Worm (Caenorhabditis elegans) whole organism, young adult: ENCODE measurements around the gene R09F10.1.
"Not testable (repeated sequence)": the region's sequence is repeated elsewhere in the genome, so short reads cannot be mapped to it uniquely, and the experiment has no call there.

Experiments used
- C06A6.2 ChIP-seq: fragments of 200-800 bp; sonication (Bioruptor generic); conservative IDR thresholded peaks from 2 replicates; pipeline ENCODE4 v1.3.6; 2022; ENCODE audit warnings: missing genetic modification characterization, missing compliant biosample characterization
- T07F8.4 ChIP-seq: sonication (generic microtip); optimal IDR thresholded peaks from 2 replicates; lab custom pipeline; 2016; ENCODE audit warnings: mild to moderate bottlenecking, missing genetic modification characterization, moderate library complexity, missing compliant biosample characterization
- T26A5.8 ChIP-seq: sonication (generic microtip); optimal IDR thresholded peaks from 2 replicates; lab custom pipeline; 2016; ENCODE audit warnings: missing genetic modification characterization, missing compliant biosample characterization
- ZK185.1 ChIP-seq: sonication (generic microtip); optimal IDR thresholded peaks from 2 replicates; lab custom pipeline; 2016; ENCODE audit warnings: mild to moderate bottlenecking, missing genetic modification characterization, missing compliant biosample characterization; ENCODE audit not compliant: poor library complexity, severe bottlenecking
- hsf-1 ChIP-seq: fragments of 200-800 bp; sonication (Bioruptor generic); IDR thresholded peaks from 2 replicates; pipeline ENCODE4 v1.3.6; 2022; ENCODE audit warnings: missing genetic modification reagents, missing genetic modification characterization, missing compliant biosample characterization
- let-607 ChIP-seq, 2 experiments: fragments of 200-800 bp in 1 of 2; sonication (Bioruptor generic) in 1 of 2; sonication (generic microtip) in 1 of 2; optimal IDR thresholded peaks; 2 replicates each; lab custom pipeline; 2016 to 2018; ENCODE audit warnings: mild to moderate bottlenecking in 2 of 2, missing compliant biosample characterization in 2 of 2, missing genetic modification characterization in 2 of 2, moderate library complexity in 2 of 2, missing genotype in 1 of 2
- madf-3 ChIP-seq: fragments of 200-800 bp; sonication (Bioruptor generic); IDR thresholded peaks from 2 replicates; pipeline ENCODE4 v1.3.6; 2022; ENCODE audit warnings: missing genetic modification reagents, missing genetic modification characterization, missing compliant biosample characterization
- mxl-1 ChIP-seq: sonication (generic microtip); optimal IDR thresholded peaks from 2 replicates; lab custom pipeline; 2016; ENCODE audit warnings: missing genetic modification characterization, missing compliant biosample characterization
- nfya-2 ChIP-seq: fragments of 200-800 bp; sonication (Bioruptor generic); IDR thresholded peaks from 2 replicates; pipeline ENCODE4 v1.3.6; 2022; ENCODE audit warnings: missing genetic modification reagents, missing genetic modification characterization, missing compliant biosample characterization
- pha-4 ChIP-seq: fragments of 150-350 bp; sonication (generic microtip); optimal IDR thresholded peaks from 2 replicates; lab custom pipeline; 2014; ENCODE audit warnings: missing biosample characterization, missing genetic modification reagents, missing genetic modification characterization
- snpc-4 ChIP-seq, 5 experiments: fragments of 150-350 bp in 1 of 5; sonication (generic microtip) in 4 of 5; optimal IDR thresholded peaks; 2 replicates each; lab custom pipeline; 2014 to 2018; ENCODE audit warnings: missing genetic modification characterization in 5 of 5, missing biosample characterization in 3 of 5, antibody characterized with exemption in 2 of 5, mild to moderate bottlenecking in 2 of 5, missing compliant biosample characterization in 2 of 5, missing genotype in 2 of 5, moderate library complexity in 2 of 5, missing genetic modification reagents in 1 of 5
- unc-130 ChIP-seq: sonication (generic microtip); optimal IDR thresholded peaks from 2 replicates; lab custom pipeline; 2016; ENCODE audit warnings: missing genetic modification reagents, missing genetic modification characterization, missing compliant biosample characterization

DNA sequence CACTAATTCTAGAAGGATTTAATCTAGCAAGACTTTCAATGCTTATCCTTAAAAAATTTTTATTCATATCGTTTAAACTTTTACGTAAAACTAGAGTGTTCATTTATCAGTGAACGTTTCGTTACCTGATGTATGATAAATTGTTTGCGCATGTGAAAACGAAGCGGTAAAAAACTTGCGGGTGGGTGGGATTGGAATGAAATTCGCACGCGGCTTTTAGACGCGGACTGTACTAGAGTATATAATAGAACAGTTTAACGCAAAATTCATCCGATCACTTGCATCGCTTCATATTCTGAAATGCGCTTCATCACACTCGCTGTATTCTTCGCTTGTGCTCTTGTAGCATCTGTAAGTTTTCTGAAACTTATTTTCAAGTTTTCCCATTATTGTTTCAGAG, 1.6 kb upstream of the R09F10.1 start, which contains the start of gene abu-9:
- TF ChIP-seq nfya-2 (GFP tag; lab: Robert Waterston, UW); snpc-4 (GFP tag; optimal IDR thresholded peaks at IDR 0.05; lab: Kevin White, UChicago); snpc-4 (tag; optimal IDR thresholded peaks at IDR 0.05; lab: Kevin White, UChicago); pha-4; unc-130 (GFP tag; lab: Kevin White, UChicago); hsf-1 (GFP tag; lab: Robert Waterston, UW); mxl-1 (tag; lab: Kevin White, UChicago); madf-3 (GFP tag; lab: Robert Waterston, UW); C06A6.2 (GFP tag; lab: Robert Waterston, UW); T07F8.4 (tag; lab: Kevin White, UChicago); let-607 (tag; optimal IDR thresholded peaks at IDR 0.05; lab: Kevin White, UChicago); T26A5.8 (tag; lab: Kevin White, UChicago); ZK185.1 (tag; lab: Kevin White, UChicago): not testable (repeated sequence)
